Worm (Caenorhabditis elegans) whole organism, mixed stage, embryonic: ENCODE measurements around the gene fbxa-27.

Source experiments
- M03D4.4 ChIP-seq: sonication (generic microtip); optimal IDR thresholded peaks from 2 replicates; lab custom pipeline; 2017; ENCODE audit warnings: mild to moderate bottlenecking, missing genetic modification characterization, missing compliant biosample characterization
- bed-3 ChIP-seq: fragments of 200-800 bp; sonication (Bioruptor generic); optimal IDR thresholded peaks from 3 replicates; lab custom pipeline; 2018; ENCODE audit warnings: mild to moderate bottlenecking, missing genetic modification characterization, moderate library complexity, missing compliant biosample characterization
- blmp-1 ChIP-seq: fragments of 150-350 bp; optimal IDR thresholded peaks from 2 replicates; lab custom pipeline; 2014; ENCODE audit warnings: missing biosample characterization, missing genetic modification characterization
- ceh-83 ChIP-seq: fragments of 200-800 bp; sonication (Bioruptor generic); optimal IDR thresholded peaks from 2 replicates; lab custom pipeline; 2018; ENCODE audit warnings: mild to moderate bottlenecking, missing genetic modification characterization, missing compliant biosample characterization
- ces-1 ChIP-seq: fragments of 150-350 bp; optimal IDR thresholded peaks from 2 replicates; lab custom pipeline; 2014; ENCODE audit warnings: missing biosample characterization, missing genetic modification reagents, missing genetic modification characterization
- cnd-1 ChIP-seq: fragments of 200-800 bp; sonication (Bioruptor generic); optimal IDR thresholded peaks from 2 replicates; lab custom pipeline; 2018; ENCODE audit warnings: mild to moderate bottlenecking, missing genetic modification characterization, missing compliant biosample characterization
- elt-3 ChIP-seq: fragments of 150-350 bp; optimal IDR thresholded peaks from 2 replicates; lab custom pipeline; 2014; ENCODE audit warnings: missing biosample characterization, missing genetic modification characterization
- ham-2 ChIP-seq: fragments of 200-800 bp; sonication (Bioruptor generic); optimal IDR thresholded peaks from 2 replicates; lab custom pipeline; 2018; ENCODE audit warnings: mild to moderate bottlenecking, missing genetic modification characterization, missing compliant biosample characterization
- hlh-1 ChIP-seq: fragments of 150-350 bp; optimal IDR thresholded peaks from 2 replicates; lab custom pipeline; 2014; ENCODE audit warnings: missing biosample characterization, missing genetic modification reagents, missing genetic modification characterization
- lin-13 ChIP-seq: fragments of 150-350 bp; optimal IDR thresholded peaks from 2 replicates; lab custom pipeline; 2014; ENCODE audit warnings: missing biosample characterization, missing genetic modification characterization
- lsy-2 ChIP-seq: fragments of 150-350 bp; optimal IDR thresholded peaks from 2 replicates; lab custom pipeline; 2014; ENCODE audit warnings: missing biosample characterization, missing genetic modification characterization
- mab-5 ChIP-seq: fragments of 150-350 bp; optimal IDR thresholded peaks from 2 replicates; lab custom pipeline; 2014; ENCODE audit warnings: missing biosample characterization, missing genetic modification characterization
- mep-1 ChIP-seq: fragments of 150-350 bp; optimal IDR thresholded peaks from 2 replicates; lab custom pipeline; 2017; ENCODE audit warnings: missing biosample characterization, missing genetic modification reagents, missing genetic modification characterization, inconsistent platforms
- mls-2 ChIP-seq: sonication (generic microtip); optimal IDR thresholded peaks from 2 replicates; lab custom pipeline; 2016; ENCODE audit warnings: mild to moderate bottlenecking, missing genetic modification characterization, moderate library complexity, missing compliant biosample characterization
- nhr-12 ChIP-seq: fragments of 150-350 bp; optimal IDR thresholded peaks from 2 replicates; lab custom pipeline; 2014; ENCODE audit warnings: missing biosample characterization, missing genetic modification characterization
- nhr-2 ChIP-seq: fragments of 150-350 bp; optimal IDR thresholded peaks from 2 replicates; lab custom pipeline; 2014; ENCODE audit warnings: missing biosample characterization, missing genetic modification characterization
- nhr-237 ChIP-seq: fragments of 150-350 bp; optimal IDR thresholded peaks from 2 replicates; lab custom pipeline; 2014; ENCODE audit warnings: missing biosample characterization, missing genetic modification characterization
- nhr-28 ChIP-seq: fragments of 150-350 bp; optimal IDR thresholded peaks from 2 replicates; lab custom pipeline; 2014; ENCODE audit warnings: missing biosample characterization, missing genetic modification characterization
- nhr-76 ChIP-seq: sonication (generic microtip); optimal IDR thresholded peaks from 2 replicates; lab custom pipeline; 2017; ENCODE audit warnings: missing biosample characterization, missing genetic modification characterization
- pha-4 ChIP-seq: fragments of 150-350 bp; optimal IDR thresholded peaks from 2 replicates; lab custom pipeline; 2018; ENCODE audit warnings: missing biosample characterization, missing genetic modification reagents, missing genetic modification characterization
- sem-2 ChIP-seq: fragments of 200-800 bp; sonication (Bioruptor generic); optimal IDR thresholded peaks from 2 replicates; lab custom pipeline; 2018; ENCODE audit warnings: mild to moderate bottlenecking, missing genetic modification characterization, missing compliant biosample characterization
- snpc-4 ChIP-seq: fragments of 150-350 bp; optimal IDR thresholded peaks from 2 replicates; lab custom pipeline; 2014; ENCODE audit warnings: missing biosample characterization, missing genetic modification characterization
- sptf-1 ChIP-seq: sonication (generic microtip); optimal IDR thresholded peaks from 2 replicates; lab custom pipeline; 2017; ENCODE audit warnings: mild to moderate bottlenecking, missing genetic modification characterization, moderate library complexity, missing compliant biosample characterization
- tbx-8 ChIP-seq: fragments of 200-800 bp; sonication (Bioruptor generic); optimal IDR thresholded peaks from 2 replicates; lab custom pipeline; 2018; ENCODE audit warnings: mild to moderate bottlenecking, missing genetic modification characterization, moderate library complexity, missing compliant biosample characterization
- unc-120 ChIP-seq: sonication (generic microtip); optimal IDR thresholded peaks from 2 replicates; lab custom pipeline; 2017; ENCODE audit warnings: missing genetic modification characterization, missing compliant biosample characterization; ENCODE audit not compliant: poor library complexity, severe bottlenecking
- unc-39 ChIP-seq: fragments of 150-350 bp; optimal IDR thresholded peaks from 2 replicates; lab custom pipeline; 2014; ENCODE audit warnings: missing biosample characterization, missing genetic modification characterization
- unc-62 ChIP-seq: fragments of 150-350 bp; optimal IDR thresholded peaks from 2 replicates; lab custom pipeline; 2014; ENCODE audit warnings: missing biosample characterization, missing genetic modification reagents, missing genetic modification characterization
- zip-8 ChIP-seq: fragments of 150-350 bp; optimal IDR thresholded peaks from 2 replicates; lab custom pipeline; 2014; ENCODE audit warnings: missing biosample characterization, missing genetic modification characterization
- ztf-11 ChIP-seq: fragments of 150-350 bp; optimal IDR thresholded peaks from 2 replicates; lab custom pipeline; 2014; ENCODE audit warnings: missing biosample characterization, missing genetic modification characterization

Gene fbxa-27

ce11 chrIII:1342919-1343419 lies at the start of gene fbxa-27:
fbxa-27 (plus strand) TSS chrIII:1342969.
- TF ChIP-seq sptf-1 (tag; lab: Kevin White, UChicago) (no peak), bed-3 (GFP tag; lab: Kevin White, UChicago) (no peak), mab-5 (no peak), ztf-11 (tag; lab: Kevin White, UChicago) (no peak), nhr-12 (tag; lab: Kevin White, UChicago) (no peak), sem-2 (GFP tag; lab: Kevin White, UChicago) (no peak), elt-3 (tag; lab: Kevin White, UChicago) (no peak), blmp-1 (no peak), mep-1 (no peak), unc-62 (GFP tag; lab: Kevin White, UChicago) (no peak), lin-13 (tag; lab: Kevin White, UChicago) (no peak)

- TF ChIP-seq unc-39 (tag; lab: Kevin White, UChicago): no peak
- TF ChIP-seq nhr-12 (tag; lab: Kevin White, UChicago): no peak
- no peak for TF ChIP-seq nhr-237 (tag; lab: Kevin White, UChicago)
- TF ChIP-seq lin-13 (tag; lab: Kevin White, UChicago): no peak
- TF ChIP-seq nhr-2 (tag; lab: Kevin White, UChicago): no peak
Measured at ce11 chrIII:1293135-1293534, 49.6 kb upstream of the fbxa-27 start, which contains the start of gene fbxa-36. fbxa-36 (minus strand) TSS chrIII:1293235.

ce11 chrIII:1295149-1295716 lies 47.5 kb upstream of the fbxa-27 start, which contains the start of gene fbxa-35:
fbxa-35 (plus strand) TSS chrIII:1295666.
- TF ChIP-seq lsy-2 (tag; lab: Kevin White, UChicago) (no peak), nhr-76 (tag; lab: Kevin White, UChicago) (no peak), unc-120 (tag; lab: Kevin White, UChicago) (no peak), bed-3 (GFP tag; lab: Kevin White, UChicago) (no peak), zip-8 (tag; lab: Kevin White, UChicago) (no peak), ces-1 (no peak), unc-62 (GFP tag; lab: Kevin White, UChicago) (no peak), tbx-8 (no peak), nhr-237 (tag; lab: Kevin White, UChicago) (no peak), ceh-83 (GFP tag; lab: Kevin White, UChicago) (no peak), nhr-12 (tag; lab: Kevin White, UChicago) (no peak)

- no peak for TF ChIP-seq nhr-2 (tag; lab: Kevin White, UChicago)
- no peak for TF ChIP-seq nhr-76 (tag; lab: Kevin White, UChicago)
- TF ChIP-seq nhr-12 (tag; lab: Kevin White, UChicago): no peak
- TF ChIP-seq hlh-1 (tag; lab: Kevin White, UChicago): no peak
- TF ChIP-seq zip-8 (tag; lab: Kevin White, UChicago): no peak
- TF ChIP-seq mab-5: no peak
- no peak for TF ChIP-seq M03D4.4 (tag; lab: Kevin White, UChicago)
- TF ChIP-seq nhr-237 (tag; lab: Kevin White, UChicago): no peak
- no peak for TF ChIP-seq ham-2 (GFP tag; lab: Kevin White, UChicago)
- no peak for TF ChIP-seq ztf-11 (tag; lab: Kevin White, UChicago)
- no peak for TF ChIP-seq snpc-4
- TF ChIP-seq pha-4 (tag; lab: Kevin White, UChicago): no peak
- no peak for TF ChIP-seq mls-2 (tag; lab: Kevin White, UChicago)
- no peak for TF ChIP-seq bed-3 (GFP tag; lab: Kevin White, UChicago)
- no peak for TF ChIP-seq unc-39 (tag; lab: Kevin White, UChicago)
- no peak for TF ChIP-seq lin-13 (tag; lab: Kevin White, UChicago)
- no peak for TF ChIP-seq sem-2 (GFP tag; lab: Kevin White, UChicago)
- no peak for TF ChIP-seq nhr-28
- no peak for TF ChIP-seq cnd-1 (tag; lab: Kevin White, UChicago)
- no peak for TF ChIP-seq blmp-1
Measured at ce11 chrIII:1297604-1298003, 45.2 kb upstream of the fbxa-27 start, which contains the start of gene fbxa-28. fbxa-28 (plus strand) TSS chrIII:1297904.

- TF ChIP-seq mep-1 (no peak), unc-62 (GFP tag; lab: Kevin White, UChicago) (no peak), lin-13 (tag; lab: Kevin White, UChicago) (no peak)
Measured at ce11 chrIII:1303414-1303813, 39.4 kb upstream of the fbxa-27 start, which contains the start of gene fbxa-75. fbxa-75 (plus strand) TSS chrIII:1303714.
